Worm (Caenorhabditis elegans) whole organism, L4/young adult: ENCODE data around the gene sas-4.

Experiments used
- W03F9.2 ChIP-seq: fragments of 150-350 bp; optimal IDR thresholded peaks from 2 replicates; lab custom pipeline; 2014; ENCODE audit warnings: missing biosample characterization, missing genetic modification characterization
- dao-5 ChIP-seq: sonication (generic microtip); optimal IDR thresholded peaks from 2 replicates; lab custom pipeline; 2016; ENCODE audit warnings: missing genotype, missing genetic modification characterization, moderate library complexity, missing compliant biosample characterization
- him-1 ChIP-seq: sonication (generic microtip); optimal IDR thresholded peaks from 2 replicates; lab custom pipeline; 2016; ENCODE audit warnings: missing genotype, missing genetic modification reagents, missing genetic modification characterization, missing compliant biosample characterization

- TF ChIP-seq dao-5 (tag; lab: Kevin White, UChicago) (no peak), him-1 (tag; lab: Kevin White, UChicago) (no peak), W03F9.2 (tag; lab: Kevin White, UChicago) (no peak)
Observed at ce11 chrIII:8331211-8331610, 12.8 kb upstream of the sas-4 start, which contains the start of gene iglr-2.
